Fruit fly (Drosophila melanogaster) whole organism, wandering third instar larva: ENCODE results near the gene Gas41.

ENCODE experiments used
- Abd-B ChIP-seq: fragments of >200 bp; optimal IDR thresholded peaks from 2 replicates; lab custom pipeline; 2017; ENCODE audit warnings: missing biosample characterization, missing genetic modification characterization
- CG32264 ChIP-seq: fragments of 200-800 bp; sonication (Bioruptor generic); optimal IDR thresholded peaks from 2 replicates; lab custom pipeline; 2016; ENCODE audit warnings: missing biosample characterization, missing genetic modification characterization
- CG9705 ChIP-seq: fragments of 200-800 bp; sonication (Bioruptor generic); optimal IDR thresholded peaks from 2 replicates; lab custom pipeline; 2018; ENCODE audit warnings: missing biosample characterization, mild to moderate bottlenecking, missing genetic modification characterization
- CrebA ChIP-seq: fragments of 200-800 bp; sonication (Bioruptor generic); optimal IDR thresholded peaks from 2 replicates; lab custom pipeline; 2016; ENCODE audit warnings: missing biosample characterization, mild to moderate bottlenecking, missing genetic modification characterization, borderline replicate concordance
- Dfd ChIP-seq: fragments of >200 bp; optimal IDR thresholded peaks from 2 replicates; lab custom pipeline; 2017; ENCODE audit warnings: missing biosample characterization, missing genetic modification characterization
- Dif ChIP-seq: fragments of 200-275, 200-300 bp; sonication (Bioruptor generic); optimal IDR thresholded peaks from 2 replicates; lab custom pipeline; 2018; ENCODE audit warnings: missing biosample characterization, missing genetic modification characterization; ENCODE audit not compliant: partially characterized antibody
- HLH106 ChIP-seq: fragments of 200-800 bp; optimal IDR thresholded peaks from 3 replicates; lab custom pipeline; 2019; ENCODE audit warnings: missing biosample characterization, mild to moderate bottlenecking, missing genetic modification characterization, moderate library complexity
- Hnf4 ChIP-seq: fragments of 200-800 bp; sonication (Bioruptor generic); optimal IDR thresholded peaks from 2 replicates; lab custom pipeline; 2016; ENCODE audit warnings: missing biosample characterization, mild to moderate bottlenecking, missing genetic modification characterization
- Hr78 ChIP-seq: fragments of >200 bp; optimal IDR thresholded peaks from 2 replicates; lab custom pipeline; 2017; ENCODE audit warnings: missing biosample characterization, missing genetic modification characterization
- Hr83 ChIP-seq: fragments of 200-300 bp; sonication (Bioruptor generic); optimal IDR thresholded peaks from 2 replicates; lab custom pipeline; 2016; ENCODE audit warnings: missing biosample characterization, mild to moderate bottlenecking, missing genetic modification characterization, moderate library complexity; ENCODE audit not compliant: poor library complexity, severe bottlenecking
- Jra ChIP-seq: sonication (Bioruptor generic); optimal IDR thresholded peaks from 2 replicates; lab custom pipeline; 2016; ENCODE audit warnings: missing biosample characterization, missing genetic modification characterization
- Mio ChIP-seq: sonication (Bioruptor generic); optimal IDR thresholded peaks from 2 replicates; lab custom pipeline; 2016; ENCODE audit warnings: missing biosample characterization, missing genetic modification characterization
- Myc ChIP-seq: fragments of >200 bp; optimal IDR thresholded peaks from 2 replicates; lab custom pipeline; 2017
- N ChIP-seq: fragments of >200 bp; optimal IDR thresholded peaks from 2 replicates; lab custom pipeline; 2018; ENCODE audit warnings: missing biosample characterization, missing external identifiers, missing genetic modification characterization
- OdsH ChIP-seq: fragments of 200-800 bp; sonication (Bioruptor generic); optimal IDR thresholded peaks from 2 replicates; lab custom pipeline; 2016; ENCODE audit warnings: missing biosample characterization, mild to moderate bottlenecking, missing genetic modification characterization
- Rel ChIP-seq, 2 experiments: fragments of 200-800 bp; sonication (Bioruptor generic) in 1 of 2; optimal IDR thresholded peaks; 2 replicates in 1 of 2; 3 replicates in 1 of 2; lab custom pipeline; 2016 to 2019; ENCODE audit warnings: mild to moderate bottlenecking in 2 of 2, missing biosample characterization in 2 of 2, missing genetic modification characterization in 2 of 2, moderate library complexity in 1 of 2
- Sp1 ChIP-seq: fragments of 200-800 bp; sonication (Bioruptor generic); optimal IDR thresholded peaks from 3 replicates; lab custom pipeline; 2019; ENCODE audit warnings: missing biosample characterization, mild to moderate bottlenecking, missing genetic modification characterization, moderate library complexity
- Vsx2 ChIP-seq: fragments of 200-300, 225-300 bp; sonication (Bioruptor generic); optimal IDR thresholded peaks from 2 replicates; lab custom pipeline; 2018; ENCODE audit warnings: missing biosample characterization, missing genetic modification characterization; ENCODE audit not compliant: partially characterized antibody
- br ChIP-seq: fragments of 200-800 bp; sonication (Bioruptor generic); optimal IDR thresholded peaks from 2 replicates; lab custom pipeline; 2016; ENCODE audit warnings: missing biosample characterization, missing genetic modification characterization
- brk ChIP-seq: fragments of 200-800 bp; sonication (Bioruptor generic); optimal IDR thresholded peaks from 2 replicates; lab custom pipeline; 2016; ENCODE audit warnings: missing biosample characterization, mild to moderate bottlenecking, missing genetic modification characterization
- dl ChIP-seq, 2 experiments: fragments of 175-275, 200-275 bp in 1 of 2; fragments of 200-275 bp in 1 of 2; sonication (Bioruptor generic); optimal IDR thresholded peaks; lab custom pipeline; 2018; ENCODE audit warnings: mild to moderate bottlenecking in 2 of 2, missing biosample characterization in 2 of 2, missing genetic modification characterization in 2 of 2, moderate library complexity in 2 of 2; ENCODE audit not compliant: partially characterized antibody in 2 of 2, insufficient read depth in 1 of 2
- dmrt93B ChIP-seq: fragments of 200-800 bp; sonication (Bioruptor generic); optimal IDR thresholded peaks from 2 replicates; lab custom pipeline; 2018; ENCODE audit warnings: missing biosample characterization, mild to moderate bottlenecking, missing genetic modification characterization
- dsf ChIP-seq: sonication (Bioruptor generic); optimal IDR thresholded peaks from 2 replicates; lab custom pipeline; 2016; ENCODE audit warnings: missing biosample characterization, missing genetic modification characterization, borderline replicate concordance
- ey ChIP-seq: fragments of 200-800 bp; sonication (Bioruptor generic); optimal IDR thresholded peaks from 2 replicates; lab custom pipeline; 2016; ENCODE audit warnings: missing biosample characterization, missing genetic modification characterization
- foxo ChIP-seq, 2 experiments: fragments of 200-800 bp; sonication (Bioruptor generic); optimal IDR thresholded peaks; 2 replicates in 1 of 2; 3 replicates in 1 of 2; lab custom pipeline; 2016 to 2017; ENCODE audit warnings: missing biosample characterization in 2 of 2, missing genetic modification characterization in 2 of 2
- fru ChIP-seq: fragments of 200-800 bp; sonication (Bioruptor generic); optimal IDR thresholded peaks from 3 replicates; lab custom pipeline; 2016; ENCODE audit warnings: missing biosample characterization, mild to moderate bottlenecking, missing genetic modification characterization
- h ChIP-seq: fragments of 200-800 bp; sonication (Bioruptor generic); optimal IDR thresholded peaks from 3 replicates; lab custom pipeline; 2016; ENCODE audit warnings: missing biosample characterization, mild to moderate bottlenecking, missing genetic modification characterization
- jim ChIP-seq: fragments of 175-275, 200-325 bp; sonication (Bioruptor generic); optimal IDR thresholded peaks from 2 replicates; lab custom pipeline; 2016; ENCODE audit warnings: missing biosample characterization, mild to moderate bottlenecking, missing genetic modification characterization
- lola ChIP-seq: fragments of >200 bp; optimal IDR thresholded peaks from 2 replicates; lab custom pipeline; 2017; ENCODE audit warnings: missing biosample characterization, missing genetic modification characterization
- pan ChIP-seq: fragments of >200 bp; optimal IDR thresholded peaks from 2 replicates; lab custom pipeline; 2017
- psq ChIP-seq: fragments of 200-800 bp; sonication (Bioruptor generic); optimal IDR thresholded peaks from 3 replicates; lab custom pipeline; 2017; ENCODE audit warnings: missing biosample characterization, mild to moderate bottlenecking, missing genetic modification characterization, moderate library complexity
- rgr ChIP-seq: fragments of 200-800 bp; sonication (Bioruptor generic); optimal IDR thresholded peaks from 3 replicates; lab custom pipeline; 2016; ENCODE audit warnings: missing biosample characterization, mild to moderate bottlenecking, missing genetic modification characterization
- sage ChIP-seq: fragments of 200-800 bp; sonication (Bioruptor generic); optimal IDR thresholded peaks from 2 replicates; lab custom pipeline; 2016; ENCODE audit warnings: missing biosample characterization, mild to moderate bottlenecking, missing genetic modification characterization
- sv ChIP-seq: fragments of 200-800 bp; sonication (Bioruptor generic); optimal IDR thresholded peaks from 3 replicates; lab custom pipeline; 2016; ENCODE audit warnings: missing biosample characterization, missing genetic modification characterization
- tai ChIP-seq: sonication (Bioruptor generic); optimal IDR thresholded peaks from 2 replicates; lab custom pipeline; 2016; ENCODE audit warnings: missing biosample characterization, missing genetic modification characterization
- usp ChIP-seq: fragments of >200 bp; optimal IDR thresholded peaks from 2 replicates; lab custom pipeline; 2017; ENCODE audit warnings: missing biosample characterization, missing genetic modification characterization
- woc ChIP-seq: sonication (Bioruptor generic); optimal IDR thresholded peaks from 2 replicates; lab custom pipeline; 2016; ENCODE audit warnings: missing biosample characterization, mild to moderate bottlenecking, missing genetic modification characterization

The Gas41 gene

dm6 chr2L:6921360-6922090, 28.5 kb downstream of the Gas41 start:
- TF ChIP-seq sage (GFP tag; lab: Kevin White, UChicago) (no peak), dl (GFP tag; optimal IDR thresholded peaks at IDR 0.05; lab: Kevin White, UChicago; ENCODE audit: insufficient read depth in 1 of 2, partially characterized antibody in 2 of 2) (no peak), lola (GFP tag; lab: Kevin White, UChicago) (no peak), rgr (GFP tag; lab: Kevin White, UChicago) (no peak), Hr78 (GFP tag; lab: Kevin White, UChicago) (no peak), pan (lab: Kevin White, UChicago) (no peak), Abd-B (no peak), Hnf4 (GFP tag; lab: Kevin White, UChicago) (no peak), ey (GFP tag; lab: Kevin White, UChicago) (no peak), foxo (GFP tag; optimal IDR thresholded peaks at IDR 0.05; lab: Kevin White, UChicago) (no peak), fru (peak; percentile 29), psq (GFP tag; lab: Kevin White, UChicago) (peak; percentile 88), usp (no peak), CrebA (GFP tag; lab: Kevin White, UChicago) (no peak), OdsH (GFP tag; lab: Kevin White, UChicago) (no peak), sv (GFP tag; lab: Kevin White, UChicago) (no peak), N (GFP tag; lab: Kevin White, UChicago) (no peak), Vsx2 (GFP tag; lab: Kevin White, UChicago) (no peak), woc (no peak), h (GFP tag; lab: Kevin White, UChicago) (peak; percentile 30), br (GFP tag; lab: Kevin White, UChicago) (no peak), Rel (GFP tag; optimal IDR thresholded peaks at IDR 0.05; lab: Kevin White, UChicago) (no peak), Rel (tag; optimal IDR thresholded peaks at IDR 0.05; lab: Kevin White, UChicago) (peak; percentile 66), Hr83 (no peak), dmrt93B (GFP tag; lab: Kevin White, UChicago) (no peak), Mio (GFP tag; lab: Kevin White, UChicago) (no peak), Myc (peak; percentile 1), Dfd (GFP tag; lab: Kevin White, UChicago) (no peak), dsf (GFP tag; lab: Kevin White, UChicago) (no peak), Jra (no peak), Sp1 (GFP tag; lab: Kevin White, UChicago) (peak; percentile 3), Dif (no peak)

- TF ChIP-seq sage (GFP tag; lab: Kevin White, UChicago) (no peak), Myc (no peak), brk (GFP tag; lab: Kevin White, UChicago) (no peak), h (GFP tag; lab: Kevin White, UChicago) (no peak), fru (no peak), Rel (GFP tag; optimal IDR thresholded peaks at IDR 0.05; lab: Kevin White, UChicago) (no peak), Rel (tag; optimal IDR thresholded peaks at IDR 0.05; lab: Kevin White, UChicago) (no peak), lola (GFP tag; lab: Kevin White, UChicago) (peak; percentile 34), br (GFP tag; lab: Kevin White, UChicago) (no peak), Hr78 (GFP tag; lab: Kevin White, UChicago) (no peak), Hr83 (peak; percentile 45), pan (lab: Kevin White, UChicago) (no peak), dmrt93B (GFP tag; lab: Kevin White, UChicago) (no peak), Jra (no peak), Dfd (GFP tag; lab: Kevin White, UChicago) (no peak), N (GFP tag; lab: Kevin White, UChicago) (peak; percentile 79), foxo (GFP tag; optimal IDR thresholded peaks at IDR 0.05; lab: Kevin White, UChicago) (no peak), sv (GFP tag; lab: Kevin White, UChicago) (no peak), CG9705 (GFP tag; lab: Kevin White, UChicago) (no peak), Sp1 (GFP tag; lab: Kevin White, UChicago) (no peak), CrebA (GFP tag; lab: Kevin White, UChicago) (no peak), Mio (GFP tag; lab: Kevin White, UChicago) (no peak), tai (GFP tag; lab: Kevin White, UChicago) (no peak), OdsH (GFP tag; lab: Kevin White, UChicago) (no peak), jim (no peak), dl (GFP tag; optimal IDR thresholded peaks at IDR 0.05; lab: Kevin White, UChicago; ENCODE audit: insufficient read depth in 1 of 2, partially characterized antibody in 2 of 2) (no peak), woc (peak; percentile 6), rgr (GFP tag; lab: Kevin White, UChicago) (peak; percentile 1), HLH106 (tag; lab: Kevin White, UChicago) (no peak), CG32264 (GFP tag; lab: Kevin White, UChicago) (no peak), dsf (GFP tag; lab: Kevin White, UChicago) (no peak), Dif (no peak)
These were observed 29.2 kb downstream of the Gas41 start, which contains the start of gene Hrb27C for dm6 chr2L:6920661-6921359. Gene Hrb27C (plus strand): TSS chr2L:6920704.
